Fruit fly (Drosophila melanogaster) whole organism, embryonic: ENCODE measurements around the gene CG9919.
A peak's percentile ranks its signal among the peaks of the same experiment; 100 is the strongest.

ENCODE experiments used
- CG10565 ChIP-seq: fragments of 200-800 bp; sonication (Bioruptor generic); optimal IDR thresholded peaks from 3 replicates; lab custom pipeline; 2016; ENCODE audit warnings: missing biosample characterization, mild to moderate bottlenecking, missing genetic modification characterization
- CG12071 ChIP-seq: fragments of 200-800 bp; sonication (Bioruptor generic); optimal IDR thresholded peaks from 3 replicates; lab custom pipeline; 2018; ENCODE audit warnings: missing biosample characterization, mild to moderate bottlenecking, missing genetic modification characterization
- CG13624 ChIP-seq: fragments of 200-800 bp; sonication (Bioruptor generic); optimal IDR thresholded peaks from 2 replicates; lab custom pipeline; 2016; ENCODE audit warnings: missing biosample characterization, missing genetic modification characterization
- CG18619 ChIP-seq: fragments of 200-800 bp; sonication (Bioruptor generic); optimal IDR thresholded peaks from 3 replicates; lab custom pipeline; 2017; ENCODE audit warnings: missing biosample characterization, mild to moderate bottlenecking, missing genetic modification characterization
- CG2129 ChIP-seq: fragments of 200-800 bp; sonication (Bioruptor generic); IDR thresholded peaks from 2 replicates; pipeline ENCODE4 v1.3.6; 2022; ENCODE audit warnings: missing biosample characterization, missing genetic modification characterization; ENCODE audit not compliant: partially characterized antibody
- CG30020 ChIP-seq: fragments of 200-800 bp; optimal IDR thresholded peaks from 2 replicates; lab custom pipeline; 2019; ENCODE audit warnings: missing biosample characterization, mild to moderate bottlenecking, missing genetic modification characterization, moderate library complexity
- CG3163 ChIP-seq: fragments of 200-800 bp; sonication (Bioruptor generic); optimal IDR thresholded peaks from 3 replicates; lab custom pipeline; 2016; ENCODE audit warnings: missing biosample characterization, missing genetic modification characterization
- CG32532 ChIP-seq: fragments of 200-800 bp; sonication (Bioruptor generic); IDR thresholded peaks from 2 replicates; pipeline ENCODE4 v1.3.6; 2022; ENCODE audit warnings: missing biosample characterization, missing genetic modification characterization
- CG3281 ChIP-seq: fragments of 200-800 bp; sonication (Bioruptor generic); optimal IDR thresholded peaks from 3 replicates; lab custom pipeline; 2017; ENCODE audit warnings: missing biosample characterization, mild to moderate bottlenecking, missing genetic modification characterization
- CG33213 ChIP-seq: fragments of 200-800 bp; sonication (Bioruptor generic); optimal IDR thresholded peaks from 3 replicates; lab custom pipeline; 2016; ENCODE audit warnings: missing biosample characterization, missing genetic modification characterization
- CG3726 ChIP-seq: fragments of 200-800 bp; sonication (Bioruptor generic); IDR thresholded peaks from 3 replicates; pipeline ENCODE4, ENCODE4 v1.3.6; 2022; ENCODE audit warnings: missing biosample characterization, missing genetic modification characterization
- CG4360 ChIP-seq: fragments of 200-800 bp; sonication (Bioruptor generic); IDR thresholded peaks from 2 replicates; pipeline ENCODE4 v1.3.6; 2022; ENCODE audit warnings: missing biosample characterization, missing genetic modification characterization
- CG4617 ChIP-seq: fragments of 200-800 bp; sonication (Bioruptor generic); optimal IDR thresholded peaks from 3 replicates; lab custom pipeline; 2016; ENCODE audit warnings: missing biosample characterization, missing genetic modification characterization, borderline replicate concordance
- CG4854 ChIP-seq: fragments of 200-800 bp; sonication (Bioruptor generic); optimal IDR thresholded peaks from 2 replicates; lab custom pipeline; 2016; ENCODE audit warnings: missing biosample characterization, missing genetic modification characterization, inconsistent platforms
- CG6813 ChIP-seq: fragments of 200-800 bp; sonication (Bioruptor generic); optimal IDR thresholded peaks from 2 replicates; lab custom pipeline; 2017; ENCODE audit warnings: missing biosample characterization, missing genetic modification characterization, mild to moderate bottlenecking, moderate library complexity, missing genetic modification reagents
- CG9437 ChIP-seq: fragments of 200-800 bp; sonication (Bioruptor generic); optimal IDR thresholded peaks from 2 replicates; lab custom pipeline; 2018; ENCODE audit warnings: missing biosample characterization, mild to moderate bottlenecking, missing genetic modification characterization
- CG9609 ChIP-seq: fragments of 200-800 bp; sonication (Bioruptor generic); optimal IDR thresholded peaks from 3 replicates; lab custom pipeline; 2016; ENCODE audit warnings: missing biosample characterization, missing genetic modification characterization
- CoRest ChIP-seq: fragments of 200-800 bp; sonication (Bioruptor generic); optimal IDR thresholded peaks from 3 replicates; lab custom pipeline; 2018; ENCODE audit warnings: missing biosample characterization, mild to moderate bottlenecking, missing genetic modification characterization, moderate library complexity
- Drgx ChIP-seq: fragments of 200-800 bp; sonication (Bioruptor generic); IDR thresholded peaks from 2 replicates; pipeline ENCODE4 v1.3.6; 2022; ENCODE audit warnings: missing biosample characterization, missing genetic modification characterization
- Eip74EF ChIP-seq, 2 experiments: fragments of 200-800 bp in 1 of 2; fragments of >200 bp in 1 of 2; sonication (Bioruptor generic) in 1 of 2; optimal IDR thresholded peaks; 2 replicates each; lab custom pipeline; 2017 to 2019; ENCODE audit warnings: missing biosample characterization in 2 of 2, missing genetic modification characterization in 2 of 2, mild to moderate bottlenecking in 1 of 2, moderate library complexity in 1 of 2
- MBD-R2 ChIP-seq: fragments of 200-800 bp; sonication (Bioruptor generic); IDR thresholded peaks from 2 replicates; pipeline ENCODE4 v1.3.6; 2022; ENCODE audit warnings: missing biosample characterization, missing genetic modification characterization
- Med ChIP-seq: fragments of 200-800 bp; sonication (Bioruptor generic); peaks from one replicate; lab custom pipeline; 2016; ENCODE audit warnings: missing biosample characterization, missing genetic modification characterization, mild to moderate bottlenecking, inconsistent platforms, moderate library complexity
- Neu2 ChIP-seq: fragments of 200-800 bp; sonication (Bioruptor generic); optimal IDR thresholded peaks from 3 replicates; lab custom pipeline; 2016; ENCODE audit warnings: missing biosample characterization, missing genetic modification characterization, borderline replicate concordance
- Rfx ChIP-seq: fragments of 200-800 bp; sonication (Bioruptor generic); IDR thresholded peaks from 2 replicates; pipeline ENCODE4 v1.3.6; 2022; ENCODE audit warnings: missing biosample characterization, missing genetic modification characterization
- Rx ChIP-seq: fragments of 200-800 bp; sonication (Bioruptor generic); IDR thresholded peaks from 2 replicates; pipeline ENCODE4 v1.3.6; 2022; ENCODE audit warnings: missing biosample characterization, missing genetic modification characterization
- Ssrp ChIP-seq: fragments of 200-800 bp; sonication (Bioruptor generic); optimal IDR thresholded peaks from 2 replicates; lab custom pipeline; 2018; ENCODE audit warnings: missing biosample characterization, mild to moderate bottlenecking, missing genetic modification characterization, moderate library complexity
- Trl ChIP-seq, 3 experiments: fragments of >200 bp in 2 of 3; fragments of 200-800 bp in 1 of 3; sonication (Bioruptor generic) in 1 of 3; optimal IDR thresholded peaks; 2 replicates in 1 of 3; 3 replicates in 2 of 3; lab custom pipeline; 2016 to 2017; ENCODE audit warnings: missing biosample characterization in 1 of 3, missing genetic modification characterization in 1 of 3
- YL-1 ChIP-seq: fragments of 200-800 bp; sonication (Bioruptor generic); optimal IDR thresholded peaks from 3 replicates; lab custom pipeline; 2017; ENCODE audit warnings: missing biosample characterization, mild to moderate bottlenecking, missing genetic modification characterization
- ap ChIP-seq: fragments of 200-800 bp; sonication (Bioruptor generic); IDR thresholded peaks from 2 replicates; pipeline ENCODE4 v1.3.6; 2022; ENCODE audit warnings: missing biosample characterization, missing genetic modification characterization
- ash1 ChIP-seq: fragments of 200-800 bp; sonication (Bioruptor generic); optimal IDR thresholded peaks from 2 replicates; lab custom pipeline; 2018; ENCODE audit warnings: missing biosample characterization, mild to moderate bottlenecking, missing genetic modification characterization
- chm ChIP-seq: fragments of 200-800 bp; sonication (Bioruptor generic); IDR thresholded peaks from 2 replicates; pipeline ENCODE4 v1.3.6; 2022; ENCODE audit warnings: missing biosample characterization, missing genetic modification characterization
- dm ChIP-seq: fragments of 200-800 bp; sonication (Bioruptor generic); optimal IDR thresholded peaks from 3 replicates; lab custom pipeline; 2016; ENCODE audit warnings: missing biosample characterization, missing genetic modification characterization
- gfzf ChIP-seq: fragments of 200-800 bp; sonication (Bioruptor generic); optimal IDR thresholded peaks from 2 replicates; lab custom pipeline; 2016; ENCODE audit warnings: missing biosample characterization, mild to moderate bottlenecking, missing genetic modification characterization, moderate library complexity
- grau ChIP-seq: fragments of 200-800 bp; optimal IDR thresholded peaks from 3 replicates; lab custom pipeline; 2019; ENCODE audit warnings: missing biosample characterization, mild to moderate bottlenecking, missing genetic modification characterization, moderate library complexity
- gro ChIP-seq: fragments of 200-800 bp; sonication (Bioruptor generic); optimal IDR thresholded peaks from 2 replicates; lab custom pipeline; 2016; ENCODE audit warnings: missing biosample characterization, missing genetic modification characterization
- hbn ChIP-seq: fragments of 200-800 bp; sonication (Bioruptor generic); IDR thresholded peaks from 2 replicates; pipeline ENCODE4 v1.3.6; 2022; ENCODE audit warnings: missing biosample characterization, missing genetic modification characterization; ENCODE audit not compliant: partially characterized antibody
- ken ChIP-seq: fragments of 200-800 bp; sonication (Bioruptor generic); IDR thresholded peaks from 3 replicates; pipeline ENCODE4 v1.3.6; 2022; ENCODE audit warnings: missing biosample characterization, missing genetic modification characterization
- mld ChIP-seq: fragments of 200-800 bp; sonication (Bioruptor generic); IDR thresholded peaks from 3 replicates; pipeline ENCODE4 v1.3.6; 2022; ENCODE audit warnings: missing biosample characterization, missing genetic modification characterization; ENCODE audit not compliant: partially characterized antibody
- phol ChIP-seq: fragments of 200-800 bp; sonication (Bioruptor generic); optimal IDR thresholded peaks from 3 replicates; lab custom pipeline; 2018; ENCODE audit warnings: missing biosample characterization, mild to moderate bottlenecking, missing genetic modification characterization, moderate library complexity
- psq ChIP-seq: fragments of 200-800 bp; sonication (Bioruptor generic); optimal IDR thresholded peaks from 2 replicates; lab custom pipeline; 2017; ENCODE audit warnings: missing biosample characterization, missing genetic modification characterization
- pzg ChIP-seq: fragments of 200-800 bp; sonication (Bioruptor generic); optimal IDR thresholded peaks from 3 replicates; lab custom pipeline; 2018; ENCODE audit warnings: missing biosample characterization, mild to moderate bottlenecking, missing genetic modification characterization, moderate library complexity
- run ChIP-seq: fragments of 200-800 bp; sonication (Bioruptor generic); optimal IDR thresholded peaks from 3 replicates; lab custom pipeline; 2018; ENCODE audit warnings: missing biosample characterization, mild to moderate bottlenecking, missing genetic modification characterization
- salm ChIP-seq: fragments of 200-800 bp; sonication (Bioruptor generic); optimal IDR thresholded peaks from 2 replicates; lab custom pipeline; 2018; ENCODE audit warnings: missing biosample characterization, mild to moderate bottlenecking, missing genetic modification characterization
- sc ChIP-seq, 3 experiments: fragments of >200 bp in 2 of 3; fragments of 200-800 bp in 1 of 3; sonication (Bioruptor generic) in 1 of 3; optimal IDR thresholded peaks; 2 replicates in 2 of 3; 3 replicates in 1 of 3; lab custom pipeline; 2017; ENCODE audit warnings: mild to moderate bottlenecking in 1 of 3, missing biosample characterization in 1 of 3, missing genetic modification characterization in 1 of 3, missing genetic modification reagents in 1 of 3
- sna ChIP-seq: fragments of 200-800 bp; sonication (Bioruptor generic); IDR thresholded peaks from 2 replicates; pipeline ENCODE4 v1.3.6; 2022; ENCODE audit warnings: missing biosample characterization, missing genetic modification characterization; ENCODE audit not compliant: partially characterized antibody
- tin ChIP-seq: fragments of 200-800 bp; sonication (Bioruptor generic); optimal IDR thresholded peaks from 3 replicates; lab custom pipeline; 2016; ENCODE audit warnings: missing biosample characterization, missing genetic modification characterization
- zfh1 ChIP-seq: fragments of 200-800 bp; sonication (Bioruptor generic); IDR thresholded peaks from 3 replicates; pipeline ENCODE4 v1.3.6; 2022; ENCODE audit warnings: missing biosample characterization, missing genetic modification characterization

Gene CG9919

dm6 chrX:16313078-16313875, 17.3 kb downstream of the CG9919 start, which contains the start of the genes CG9915 and SWIP (continued):
- no peak for TF ChIP-seq CG2129 (GFP tag; lab: Robert Waterston, UW)
- peak; percentile 95 for TF ChIP-seq CG30020
- TF ChIP-seq CG18619 (GFP tag; lab: Kevin White, UChicago): peak; percentile 12
- TF ChIP-seq CG3163 (GFP tag; lab: Kevin White, UChicago): no peak
- peak; percentile 7 for TF ChIP-seq Ssrp (tag; lab: Kevin White, UChicago)
- TF ChIP-seq CG4360 (GFP tag; lab: Robert Waterston, UW): no peak
- no peak for TF ChIP-seq CG12071 (GFP tag; lab: Kevin White, UChicago)
- TF ChIP-seq Med (GFP tag; lab: Kevin White, UChicago): peak; percentile 68
- no peak for TF ChIP-seq salm (tag; lab: Kevin White, UChicago)
- no peak for TF ChIP-seq hbn (GFP tag; lab: Robert Waterston, UW)
- TF ChIP-seq CG10565 (GFP tag; lab: Kevin White, UChicago): no peak
- no peak for TF ChIP-seq CG32532 (GFP tag; lab: Robert Waterston, UW)
- peak; percentile 27 for TF ChIP-seq CG3281 (GFP tag; lab: Kevin White, UChicago)
- TF ChIP-seq ash1 (GFP tag; lab: Kevin White, UChicago): no peak
- TF ChIP-seq CG4617 (GFP tag; lab: Kevin White, UChicago): no peak
- no peak for TF ChIP-seq chm
- no peak for TF ChIP-seq CG33213 (GFP tag; lab: Kevin White, UChicago)
- no peak for TF ChIP-seq CG6813
- no peak for TF ChIP-seq CG3726 (GFP tag; lab: Robert Waterston, UW)
- TF ChIP-seq Neu2 (GFP tag; lab: Kevin White, UChicago): no peak
- no peak for TF ChIP-seq run (tag; lab: Kevin White, UChicago)
- TF ChIP-seq Drgx: no peak
- peak; percentile 81 for TF ChIP-seq mld (GFP tag; lab: Robert Waterston, UW)
- peak; percentile 27; the same call in 1 of the 2 replicates for TF ChIP-seq MBD-R2 (GFP tag; lab: Robert Waterston, UW)
- peak; percentile 41; the same call in 1 of the 2 replicates for TF ChIP-seq sna
- TF ChIP-seq dm (GFP tag; lab: Kevin White, UChicago): peak; percentile 28
- no peak for TF ChIP-seq psq (GFP tag; lab: Kevin White, UChicago)
- 0 out of 3 replicates have a peak, but pooled peaks have one; percentile 14 for TF ChIP-seq ken (GFP tag; lab: Robert Waterston, UW)
- TF ChIP-seq ap (GFP tag; lab: Robert Waterston, UW): no peak
- TF ChIP-seq CG13624 (GFP tag; lab: Kevin White, UChicago): no peak
- no peak for TF ChIP-seq CG4854 (GFP tag; lab: Kevin White, UChicago)
- TF ChIP-seq Rx (GFP tag; lab: Robert Waterston, UW): no peak
- TF ChIP-seq tin (GFP tag; lab: Kevin White, UChicago): no peak
- no peak for TF ChIP-seq gfzf
- peak; percentile 50; the same call in 1 of the 2 replicates for TF ChIP-seq Rfx (GFP tag; lab: Robert Waterston, UW)
- TF ChIP-seq pzg (GFP tag; lab: Kevin White, UChicago): peak; percentile 27
- TF ChIP-seq Trl (optimal IDR thresholded peaks at IDR 0.05; lab: Kevin White, UChicago): no peak
- no peak for TF ChIP-seq Trl (GFP tag; optimal IDR thresholded peaks at IDR 0.05; lab: Kevin White, UChicago)
- peak; percentile 2 for TF ChIP-seq gro (GFP tag; lab: Kevin White, UChicago)
- TF ChIP-seq zfh1 (GFP tag; lab: Robert Waterston, UW): no peak
- TF ChIP-seq CG9437 (GFP tag; lab: Kevin White, UChicago): peak; percentile 4
- peak; percentile 44 for TF ChIP-seq phol (tag; lab: Kevin White, UChicago)
- TF ChIP-seq sc (optimal IDR thresholded peaks at IDR 0.05; lab: Kevin White, UChicago): no peak
- TF ChIP-seq sc (GFP tag; optimal IDR thresholded peaks at IDR 0.05; lab: Kevin White, UChicago): no peak
- no peak for TF ChIP-seq Eip74EF (GFP tag; optimal IDR thresholded peaks at IDR 0.05; lab: Kevin White, UChicago)
- peak; percentile 41 for TF ChIP-seq CoRest
- peak; percentile 9 for TF ChIP-seq grau
- peak; percentile 1 for TF ChIP-seq YL-1 (GFP tag; lab: Kevin White, UChicago)
- TF ChIP-seq CG9609: no peak
